Fruit fly (Drosophila melanogaster) whole organism, embryonic: ENCODE measurements around the gene CG2955.

Experiments
- Abd-B ChIP-seq: fragments of 200-800 bp; sonication (Bioruptor generic); optimal IDR thresholded peaks from 2 replicates; lab custom pipeline; 2018; ENCODE audit warnings: missing biosample characterization, mild to moderate bottlenecking, missing genetic modification characterization, moderate library complexity
- Aef1 ChIP-seq: fragments of 200-800 bp; sonication (Bioruptor generic); IDR thresholded peaks from 3 replicates; pipeline ENCODE4 v1.3.6; 2022; ENCODE audit warnings: missing biosample characterization, missing genetic modification characterization
- CG10267 ChIP-seq: fragments of 200-800 bp; sonication (Bioruptor generic); optimal IDR thresholded peaks from 2 replicates; lab custom pipeline; 2018; ENCODE audit warnings: missing biosample characterization, mild to moderate bottlenecking, missing genetic modification characterization, moderate library complexity
- CG11456 ChIP-seq: fragments of 200-800 bp; sonication (Bioruptor generic); IDR thresholded peaks from 3 replicates; pipeline ENCODE4 v1.3.6; 2022; ENCODE audit warnings: missing biosample characterization, missing genetic modification characterization
- CG11504 ChIP-seq: fragments of 200-800 bp; sonication (Bioruptor generic); optimal IDR thresholded peaks from 3 replicates; lab custom pipeline; 2019; ENCODE audit warnings: missing biosample characterization, mild to moderate bottlenecking, missing genetic modification characterization, moderate library complexity
- CG1602 ChIP-seq: fragments of 200-800 bp; sonication (Bioruptor generic); optimal IDR thresholded peaks from 3 replicates; lab custom pipeline; 2016; ENCODE audit warnings: missing biosample characterization, missing genetic modification characterization
- CG17612 ChIP-seq: fragments of 200-800 bp; sonication (Bioruptor generic); IDR thresholded peaks from 2 replicates; pipeline ENCODE4 v1.3.6; 2022; ENCODE audit warnings: missing biosample characterization, missing genetic modification characterization
- CG2199 ChIP-seq: fragments of 200-800 bp; sonication (Bioruptor generic); IDR thresholded peaks from 3 replicates; pipeline ENCODE4 v1.3.6; 2022; ENCODE audit warnings: missing biosample characterization, missing genetic modification characterization
- CG2678 ChIP-seq: fragments of 200-800 bp; sonication (Bioruptor generic); optimal IDR thresholded peaks from 3 replicates; lab custom pipeline; 2019; ENCODE audit warnings: missing biosample characterization, mild to moderate bottlenecking, missing genetic modification characterization, moderate library complexity
- CG3065 ChIP-seq: fragments of 200-800 bp; sonication (Bioruptor generic); optimal IDR thresholded peaks from 2 replicates; lab custom pipeline; 2016; ENCODE audit warnings: missing biosample characterization, missing genetic modification characterization
- CG3163 ChIP-seq: fragments of 200-800 bp; sonication (Bioruptor generic); optimal IDR thresholded peaks from 3 replicates; lab custom pipeline; 2016; ENCODE audit warnings: missing biosample characterization, missing genetic modification characterization
- CG5953 ChIP-seq: fragments of 200-800 bp; sonication (Bioruptor generic); IDR thresholded peaks from 2 replicates; pipeline ENCODE4 v1.3.6; 2022; ENCODE audit warnings: missing biosample characterization, missing genetic modification characterization
- CG6689 ChIP-seq: fragments of 200-800 bp; sonication (Bioruptor generic); IDR thresholded peaks from 2 replicates; pipeline ENCODE4 v1.3.6; 2022; ENCODE audit warnings: missing biosample characterization, missing genetic modification characterization
- CG7372 ChIP-seq: fragments of 200-800 bp; sonication (Bioruptor generic); IDR thresholded peaks from 2 replicates; pipeline ENCODE4 v1.3.6; 2022; ENCODE audit warnings: missing biosample characterization, missing genetic modification characterization
- CG8290 ChIP-seq, 3 experiments: fragments of 200-800 bp; sonication (Bioruptor generic); optimal IDR thresholded peaks; 2 replicates each; lab custom pipeline; 2016 to 2019; ENCODE audit warnings: missing biosample characterization in 3 of 3, missing genetic modification characterization in 3 of 3, mild to moderate bottlenecking in 2 of 3, moderate library complexity in 1 of 3
- Doc2 ChIP-seq: fragments of 200-800 bp; sonication (Bioruptor generic); IDR thresholded peaks from 2 replicates; pipeline ENCODE4 v1.3.6; 2022; ENCODE audit warnings: missing biosample characterization, missing genetic modification characterization
- ERR ChIP-seq: fragments of 200-800 bp; sonication (Bioruptor generic); optimal IDR thresholded peaks from 2 replicates; lab custom pipeline; 2016; ENCODE audit warnings: missing biosample characterization, missing genetic modification characterization
- H15 ChIP-seq: fragments of 200-800 bp; sonication (Bioruptor generic); IDR thresholded peaks from 3 replicates; pipeline ENCODE4 v1.3.6; 2022; ENCODE audit warnings: missing biosample characterization, missing genetic modification characterization
- HLH4C ChIP-seq: fragments of 200-800 bp; sonication (Bioruptor generic); IDR thresholded peaks from 3 replicates; pipeline ENCODE4 v1.3.6; 2022; ENCODE audit warnings: missing biosample characterization, missing genetic modification characterization; ENCODE audit not compliant: partially characterized antibody
- Hr39 ChIP-seq: fragments of >200 bp; optimal IDR thresholded peaks from 2 replicates; lab custom pipeline; 2017
- Lim3 ChIP-seq: fragments of 200-800 bp; sonication (Bioruptor generic); IDR thresholded peaks from 2 replicates; pipeline ENCODE4 v1.3.6; 2022; ENCODE audit warnings: missing biosample characterization, missing genetic modification characterization
- Mad ChIP-seq: fragments of 200-800 bp; sonication (Bioruptor generic); optimal IDR thresholded peaks from 2 replicates; lab custom pipeline; 2016; ENCODE audit warnings: missing biosample characterization, missing genetic modification characterization
- Trl ChIP-seq, 3 experiments: fragments of >200 bp in 2 of 3; fragments of 200-800 bp in 1 of 3; sonication (Bioruptor generic) in 1 of 3; optimal IDR thresholded peaks; 2 replicates in 1 of 3; 3 replicates in 2 of 3; lab custom pipeline; 2016 to 2017; ENCODE audit warnings: missing biosample characterization in 1 of 3, missing genetic modification characterization in 1 of 3
- aop ChIP-seq: fragments of 200-800 bp; sonication (Bioruptor generic); IDR thresholded peaks from 2 replicates; pipeline ENCODE4 v1.3.6; 2022; ENCODE audit warnings: missing biosample characterization, missing genetic modification characterization
- cad ChIP-seq: fragments of >200 bp; optimal IDR thresholded peaks from 2 replicates; lab custom pipeline; 2017; ENCODE audit warnings: missing biosample characterization, missing genetic modification characterization
- dmrt99B ChIP-seq: fragments of 200-800 bp; sonication (Bioruptor generic); optimal IDR thresholded peaks from 2 replicates; lab custom pipeline; 2018; ENCODE audit warnings: missing biosample characterization, mild to moderate bottlenecking, missing genetic modification characterization, moderate library complexity
- fd96Cb ChIP-seq: fragments of 200-800 bp; sonication (Bioruptor generic); optimal IDR thresholded peaks from 2 replicates; lab custom pipeline; 2018; ENCODE audit warnings: missing biosample characterization, mild to moderate bottlenecking, missing genetic modification characterization, moderate library complexity
- gfzf ChIP-seq: fragments of 200-800 bp; sonication (Bioruptor generic); optimal IDR thresholded peaks from 2 replicates; lab custom pipeline; 2016; ENCODE audit warnings: missing biosample characterization, mild to moderate bottlenecking, missing genetic modification characterization, moderate library complexity
- mam ChIP-seq: fragments of 200-800 bp; sonication (Bioruptor generic); optimal IDR thresholded peaks from 3 replicates; lab custom pipeline; 2016; ENCODE audit warnings: missing biosample characterization, missing genetic modification characterization
- sens ChIP-seq: fragments of 200-800 bp; sonication (Bioruptor generic); peaks from one replicate; lab custom pipeline; 2016; ENCODE audit warnings: missing biosample characterization, missing genetic modification characterization
- seq ChIP-seq: fragments of 200-800 bp; sonication (Bioruptor generic); IDR thresholded peaks from 2 replicates; pipeline ENCODE4 v1.3.6; 2022; ENCODE audit warnings: missing biosample characterization, missing genetic modification characterization
- sim ChIP-seq: fragments of 200-800 bp; sonication (Bioruptor generic); IDR thresholded peaks from 2 replicates; pipeline ENCODE4 v1.3.6; 2022; ENCODE audit warnings: missing biosample characterization, missing genetic modification characterization
- ssp ChIP-seq: fragments of 200-800 bp; sonication (Bioruptor generic); IDR thresholded peaks from 2 replicates; pipeline ENCODE4 v1.3.6; 2022; ENCODE audit warnings: missing biosample characterization, missing genetic modification characterization
- sug ChIP-seq: fragments of 200-800 bp; optimal IDR thresholded peaks from 2 replicates; lab custom pipeline; 2019; ENCODE audit warnings: missing biosample characterization, mild to moderate bottlenecking, missing genetic modification characterization, moderate library complexity
- unc-4 ChIP-seq: fragments of 200-800 bp; sonication (Bioruptor generic); IDR thresholded peaks from 2 replicates; pipeline ENCODE4 v1.3.6; 2022; ENCODE audit warnings: missing biosample characterization, missing genetic modification characterization; ENCODE audit not compliant: partially characterized antibody
- vfl ChIP-seq: fragments of 200-800 bp; sonication (Bioruptor generic); optimal IDR thresholded peaks from 2 replicates; lab custom pipeline; 2016; ENCODE audit warnings: missing biosample characterization, missing genetic modification characterization
- vvl ChIP-seq: fragments of 200-800 bp; sonication (Bioruptor generic); IDR thresholded peaks from 2 replicates; pipeline ENCODE4 v1.3.6; 2022; ENCODE audit warnings: missing biosample characterization, missing genetic modification characterization

CG2955 gene

dm6 chr2L:4146317-4146716, 2.8 kb upstream of the CG2955 start (continued):
- TF ChIP-seq HLH4C (GFP tag; lab: Robert Waterston, UW) (no peak), CG6689 (GFP tag; lab: Robert Waterston, UW) (0 out of 2 replicates have a peak, but pooled peaks have one; percentile 21), sug (tag; lab: Kevin White, UChicago) (no peak), fd96Cb (tag; lab: Kevin White, UChicago) (peak; percentile 5), dmrt99B (tag; lab: Kevin White, UChicago) (peak; percentile 53), vfl (GFP tag; lab: Kevin White, UChicago) (no peak), Trl (optimal IDR thresholded peaks at IDR 0.05; lab: Kevin White, UChicago) (no peak), Trl (GFP tag; optimal IDR thresholded peaks at IDR 0.05; lab: Kevin White, UChicago) (no peak), Hr39 (lab: Kevin White, UChicago) (no peak), CG2199 (GFP tag; lab: Robert Waterston, UW) (no peak), vvl (GFP tag; lab: Robert Waterston, UW) (0 out of 2 replicates have a peak, but pooled peaks have one; percentile 17)

dm6 chr2L:4166034-4166433, 17.0 kb downstream of the CG2955 start, which contains the start of gene Or24a:
Gene Or24a (minus strand): TSS chr2L:4166134.
- TF ChIP-seq Mad (GFP tag; lab: Kevin White, UChicago) (no peak), seq (GFP tag; lab: Robert Waterston, UW) (no peak), CG11504 (tag; lab: Kevin White, UChicago) (no peak), ssp (no peak), Abd-B (no peak), Doc2 (no peak), mam (GFP tag; lab: Kevin White, UChicago) (no peak), CG7372 (no peak), Lim3 (no peak), aop (GFP tag; lab: Robert Waterston, UW) (no peak), sim (no peak), CG10267 (tag; lab: Kevin White, UChicago) (no peak), CG1602 (GFP tag; lab: Kevin White, UChicago) (no peak), unc-4 (GFP tag; lab: Robert Waterston, UW) (no peak), CG11456 (no peak), gfzf (GFP tag; lab: Kevin White, UChicago) (no peak), CG3065 (GFP tag; lab: Kevin White, UChicago) (no peak), CG3163 (GFP tag; lab: Kevin White, UChicago) (no peak), ERR (GFP tag; lab: Kevin White, UChicago) (no peak)

dm6 chr2L:4179386-4179785, 30.3 kb downstream of the CG2955 start:
- TF ChIP-seq CG17612 (GFP tag; lab: Robert Waterston, UW) (peak; percentile 96), cad (GFP tag; lab: Kevin White, UChicago) (no peak), CG8290 (GFP tag; optimal IDR thresholded peaks at IDR 0.05; lab: Kevin White, UChicago) (peak; percentile 99), CG8290 (tag; optimal IDR thresholded peaks at IDR 0.05; lab: Kevin White, UChicago) (peak in 1 of 2 experiments; percentile 86), Aef1 (GFP tag; lab: Robert Waterston, UW) (no peak), CG2678 (tag; lab: Kevin White, UChicago) (no peak)

- peak; percentile 42 for TF ChIP-seq sens
- peak; percentile 31; the same call in 1 of the 2 replicates for TF ChIP-seq CG5953 (GFP tag; lab: Robert Waterston, UW)
- no peak for TF ChIP-seq H15
Observed at dm6 chr2L:4179960-4180359, 30.9 kb downstream of the CG2955 start.
